Fruit fly (Drosophila melanogaster) whole organism, embryonic: ENCODE results near the gene neur.

Experiments used
- Atf6 ChIP-seq: fragments of 200-800 bp; sonication (Bioruptor generic); IDR thresholded peaks from 2 replicates; pipeline ENCODE4 v1.3.6; 2022; ENCODE audit warnings: missing biosample characterization, missing genetic modification characterization
- Blimp-1 ChIP-seq: fragments of 200-800 bp; sonication (Bioruptor generic); optimal IDR thresholded peaks from 3 replicates; lab custom pipeline; 2018; ENCODE audit warnings: missing biosample characterization, missing genetic modification characterization, mild to moderate bottlenecking, moderate library complexity, missing genetic modification reagents
- CG11695 ChIP-seq: fragments of 200-800 bp; sonication (Bioruptor generic); IDR thresholded peaks from 3 replicates; pipeline ENCODE4 v1.3.6; 2022; ENCODE audit warnings: missing biosample characterization, missing genetic modification characterization
- CG12155 ChIP-seq: fragments of 200-800 bp; sonication (Bioruptor generic); optimal IDR thresholded peaks from 3 replicates; lab custom pipeline; 2016; ENCODE audit warnings: missing biosample characterization, missing genetic modification characterization
- CG12391 ChIP-seq: fragments of 200-800 bp; sonication (Bioruptor generic); optimal IDR thresholded peaks from 3 replicates; lab custom pipeline; 2018; ENCODE audit warnings: missing biosample characterization, mild to moderate bottlenecking, missing genetic modification characterization, moderate library complexity
- CG12744 ChIP-seq: fragments of 200-800 bp; sonication (Bioruptor generic); optimal IDR thresholded peaks from 2 replicates; lab custom pipeline; 2016; ENCODE audit warnings: missing biosample characterization, missing genetic modification characterization
- CG13894 ChIP-seq: fragments of 200-800 bp; sonication (Bioruptor generic); optimal IDR thresholded peaks from 3 replicates; lab custom pipeline; 2018; ENCODE audit warnings: missing biosample characterization, mild to moderate bottlenecking, missing genetic modification characterization, moderate library complexity
- CG14050 ChIP-seq: fragments of 200-800 bp; sonication (Bioruptor generic); IDR thresholded peaks from 3 replicates; pipeline ENCODE4 v1.3.6; 2022; ENCODE audit warnings: missing biosample characterization, missing genetic modification characterization
- CG14710 ChIP-seq: fragments of 200-800 bp; sonication (Bioruptor generic); optimal IDR thresholded peaks from 3 replicates; lab custom pipeline; 2019; ENCODE audit warnings: missing biosample characterization, mild to moderate bottlenecking, missing genetic modification characterization, moderate library complexity
- CG1603 ChIP-seq: fragments of 200-800 bp; sonication (Bioruptor generic); optimal IDR thresholded peaks from 2 replicates; lab custom pipeline; 2019; ENCODE audit warnings: missing biosample characterization, mild to moderate bottlenecking, missing genetic modification characterization, moderate library complexity
- CG2116 ChIP-seq: fragments of 200-800 bp; sonication (Bioruptor generic); optimal IDR thresholded peaks from 3 replicates; lab custom pipeline; 2018; ENCODE audit warnings: missing biosample characterization, mild to moderate bottlenecking, missing genetic modification characterization
- CG2129 ChIP-seq: fragments of 200-800 bp; sonication (Bioruptor generic); IDR thresholded peaks from 2 replicates; pipeline ENCODE4 v1.3.6; 2022; ENCODE audit warnings: missing biosample characterization, missing genetic modification characterization; ENCODE audit not compliant: partially characterized antibody
- CG2875 ChIP-seq: fragments of 200-800 bp; sonication (Bioruptor generic); optimal IDR thresholded peaks from 2 replicates; lab custom pipeline; 2017; ENCODE audit warnings: missing biosample characterization, mild to moderate bottlenecking, missing genetic modification characterization, missing genetic modification reagents
- CG31388 ChIP-seq: fragments of 200-800 bp; sonication (Bioruptor generic); optimal IDR thresholded peaks from 2 replicates; lab custom pipeline; 2016; ENCODE audit warnings: missing biosample characterization, missing genetic modification characterization
- CG4328 ChIP-seq: fragments of 200-800 bp; sonication (Bioruptor generic); optimal IDR thresholded peaks from 3 replicates; lab custom pipeline; 2017; ENCODE audit warnings: missing biosample characterization, missing genetic modification reagents, missing genetic modification characterization
- CG4854 ChIP-seq: fragments of 200-800 bp; sonication (Bioruptor generic); optimal IDR thresholded peaks from 2 replicates; lab custom pipeline; 2016; ENCODE audit warnings: missing biosample characterization, missing genetic modification characterization, inconsistent platforms
- CG6791 ChIP-seq: fragments of 200-800 bp; sonication (Bioruptor generic); IDR thresholded peaks from 3 replicates; pipeline ENCODE4 v1.3.6; 2022; ENCODE audit warnings: missing biosample characterization, missing genetic modification characterization; ENCODE audit not compliant: partially characterized antibody
- CG7372 ChIP-seq: fragments of 200-800 bp; sonication (Bioruptor generic); IDR thresholded peaks from 2 replicates; pipeline ENCODE4 v1.3.6; 2022; ENCODE audit warnings: missing biosample characterization, missing genetic modification characterization
- CG9609 ChIP-seq: fragments of 200-800 bp; sonication (Bioruptor generic); optimal IDR thresholded peaks from 3 replicates; lab custom pipeline; 2016; ENCODE audit warnings: missing biosample characterization, missing genetic modification characterization
- CG9797 ChIP-seq: fragments of 200-800 bp; sonication (Bioruptor generic); optimal IDR thresholded peaks from 3 replicates; lab custom pipeline; 2018; ENCODE audit warnings: missing biosample characterization, mild to moderate bottlenecking, missing genetic modification characterization
- CTCF ChIP-seq: fragments of 200-800 bp; sonication (Bioruptor generic); optimal IDR thresholded peaks from 2 replicates; lab custom pipeline; 2017; ENCODE audit warnings: missing biosample characterization, mild to moderate bottlenecking, missing genetic modification characterization, moderate library complexity
- CoRest ChIP-seq: fragments of 200-800 bp; sonication (Bioruptor generic); optimal IDR thresholded peaks from 3 replicates; lab custom pipeline; 2018; ENCODE audit warnings: missing biosample characterization, mild to moderate bottlenecking, missing genetic modification characterization, moderate library complexity
- Dp ChIP-seq: fragments of 200-800 bp; sonication (Bioruptor generic); optimal IDR thresholded peaks from 2 replicates; lab custom pipeline; 2018; ENCODE audit warnings: missing biosample characterization, mild to moderate bottlenecking, missing genetic modification characterization, moderate library complexity
- E2f1 ChIP-seq: fragments of 200-800 bp; sonication (Bioruptor generic); IDR thresholded peaks from 2 replicates; pipeline ENCODE4 v1.3.6; 2022; ENCODE audit warnings: missing biosample characterization, missing genetic modification characterization
- E2f2 ChIP-seq: fragments of 200-800 bp; sonication (Bioruptor generic); IDR thresholded peaks from 2 replicates; pipeline ENCODE4 v1.3.6; 2022; ENCODE audit warnings: missing biosample characterization, missing genetic modification characterization
- Ets97D ChIP-seq: fragments of 200-800 bp; sonication (Bioruptor generic); optimal IDR thresholded peaks from 3 replicates; lab custom pipeline; 2016; ENCODE audit warnings: missing biosample characterization, missing genetic modification characterization
- H2.0 ChIP-seq: fragments of 200-800 bp; sonication (Bioruptor generic); IDR thresholded peaks from 2 replicates; pipeline ENCODE4 v1.3.6; 2022; ENCODE audit warnings: missing biosample characterization, missing genetic modification characterization
- HLH3B ChIP-seq: fragments of 200-800 bp; sonication (Bioruptor generic); IDR thresholded peaks from 2 replicates; pipeline ENCODE4 v1.3.6; 2022; ENCODE audit warnings: missing biosample characterization, missing genetic modification characterization
- HmgZ ChIP-seq: fragments of 200-800 bp; sonication (Bioruptor generic); optimal IDR thresholded peaks from 2 replicates; lab custom pipeline; 2018; ENCODE audit warnings: missing biosample characterization, mild to moderate bottlenecking, missing genetic modification characterization
- Hmr ChIP-seq: fragments of 200-800 bp; sonication (Bioruptor generic); optimal IDR thresholded peaks from 3 replicates; lab custom pipeline; 2017; ENCODE audit warnings: mild to moderate bottlenecking, missing biosample characterization, missing genetic modification reagents, missing genetic modification characterization
- Lim3 ChIP-seq: fragments of 200-800 bp; sonication (Bioruptor generic); IDR thresholded peaks from 2 replicates; pipeline ENCODE4 v1.3.6; 2022; ENCODE audit warnings: missing biosample characterization, missing genetic modification characterization
- MESR4 ChIP-seq: fragments of 200-800 bp; sonication (Bioruptor generic); optimal IDR thresholded peaks from 2 replicates; lab custom pipeline; 2018; ENCODE audit warnings: missing biosample characterization, mild to moderate bottlenecking, missing genetic modification characterization, moderate library complexity
- Med ChIP-seq: fragments of 200-800 bp; sonication (Bioruptor generic); peaks from one replicate; lab custom pipeline; 2016; ENCODE audit warnings: missing biosample characterization, missing genetic modification characterization, mild to moderate bottlenecking, inconsistent platforms, moderate library complexity
- Mrtf ChIP-seq: fragments of 200-800 bp; sonication (Bioruptor generic); IDR thresholded peaks from 3 replicates; pipeline ENCODE4 v1.3.6; 2022; ENCODE audit warnings: missing biosample characterization, missing genetic modification characterization
- Oli ChIP-seq: fragments of 200-800 bp; sonication (Bioruptor generic); optimal IDR thresholded peaks from 2 replicates; lab custom pipeline; 2018; ENCODE audit warnings: missing biosample characterization, mild to moderate bottlenecking, missing genetic modification characterization, moderate library complexity
- Rfx ChIP-seq: fragments of 200-800 bp; sonication (Bioruptor generic); IDR thresholded peaks from 2 replicates; pipeline ENCODE4 v1.3.6; 2022; ENCODE audit warnings: missing biosample characterization, missing genetic modification characterization
- Sox102F ChIP-seq: fragments of 200-800 bp; sonication (Bioruptor generic); optimal IDR thresholded peaks from 2 replicates; lab custom pipeline; 2018; ENCODE audit warnings: missing biosample characterization, mild to moderate bottlenecking, missing genetic modification characterization, moderate library complexity
- YL-1 ChIP-seq: fragments of 200-800 bp; sonication (Bioruptor generic); optimal IDR thresholded peaks from 3 replicates; lab custom pipeline; 2017; ENCODE audit warnings: missing biosample characterization, mild to moderate bottlenecking, missing genetic modification characterization
- ab ChIP-seq: fragments of 200-800 bp; sonication (Bioruptor generic); optimal IDR thresholded peaks from 2 replicates; lab custom pipeline; 2016; ENCODE audit warnings: missing biosample characterization, missing genetic modification characterization
- crp ChIP-seq, 2 experiments: fragments of 200-800 bp; sonication (Bioruptor generic); optimal IDR thresholded peaks; 2 replicates in 1 of 2; 3 replicates in 1 of 2; lab custom pipeline; 2017; ENCODE audit warnings: missing biosample characterization in 2 of 2, missing genetic modification characterization in 2 of 2, mild to moderate bottlenecking in 1 of 2, moderate library complexity in 1 of 2
- ftz-f1 ChIP-seq: fragments of 200-800 bp; sonication (Bioruptor generic); optimal IDR thresholded peaks from 2 replicates; lab custom pipeline; 2016; ENCODE audit warnings: missing biosample characterization, missing genetic modification characterization
- gfzf ChIP-seq: fragments of 200-800 bp; sonication (Bioruptor generic); optimal IDR thresholded peaks from 2 replicates; lab custom pipeline; 2016; ENCODE audit warnings: missing biosample characterization, mild to moderate bottlenecking, missing genetic modification characterization, moderate library complexity
- jing ChIP-seq: fragments of 200-800 bp; sonication (Bioruptor generic); optimal IDR thresholded peaks from 2 replicates; lab custom pipeline; 2018; ENCODE audit warnings: missing biosample characterization, mild to moderate bottlenecking, missing genetic modification characterization
- nerfin-1 ChIP-seq: fragments of 200-800 bp; sonication (Bioruptor generic); optimal IDR thresholded peaks from 3 replicates; lab custom pipeline; 2019; ENCODE audit warnings: missing biosample characterization, mild to moderate bottlenecking, missing genetic modification characterization, moderate library complexity
- pb ChIP-seq: fragments of 200-800 bp; sonication (Bioruptor generic); optimal IDR thresholded peaks from 3 replicates; lab custom pipeline; 2016; ENCODE audit warnings: missing biosample characterization, missing genetic modification characterization
- phol ChIP-seq: fragments of 200-800 bp; sonication (Bioruptor generic); optimal IDR thresholded peaks from 3 replicates; lab custom pipeline; 2018; ENCODE audit warnings: missing biosample characterization, mild to moderate bottlenecking, missing genetic modification characterization, moderate library complexity
- pita ChIP-seq: fragments of 200-800 bp; sonication (Bioruptor generic); optimal IDR thresholded peaks from 2 replicates; lab custom pipeline; 2017; ENCODE audit warnings: missing biosample characterization, mild to moderate bottlenecking, missing genetic modification characterization
- psq ChIP-seq: fragments of 200-800 bp; sonication (Bioruptor generic); optimal IDR thresholded peaks from 2 replicates; lab custom pipeline; 2017; ENCODE audit warnings: missing biosample characterization, missing genetic modification characterization
- sd ChIP-seq: fragments of 200-800 bp; sonication (Bioruptor generic); optimal IDR thresholded peaks from 3 replicates; lab custom pipeline; 2018; ENCODE audit warnings: missing biosample characterization, mild to moderate bottlenecking, missing genetic modification characterization, moderate library complexity
- shn ChIP-seq: fragments of 200-800 bp; sonication (Bioruptor generic); optimal IDR thresholded peaks from 3 replicates; lab custom pipeline; 2016; ENCODE audit warnings: missing biosample characterization, missing genetic modification characterization
- sima ChIP-seq: fragments of 200-800 bp; sonication (Bioruptor generic); optimal IDR thresholded peaks from 2 replicates; lab custom pipeline; 2016; ENCODE audit warnings: missing biosample characterization, missing genetic modification characterization
- sna ChIP-seq: fragments of 200-800 bp; sonication (Bioruptor generic); IDR thresholded peaks from 2 replicates; pipeline ENCODE4 v1.3.6; 2022; ENCODE audit warnings: missing biosample characterization, missing genetic modification characterization; ENCODE audit not compliant: partially characterized antibody

The neur gene

dm6 chr3R:9008202-9008601 lies 31.1 kb downstream of the neur start, which contains the start of gene CG11983 (continued):
- TF ChIP-seq sd (peak; percentile 70), HmgZ (tag; lab: Kevin White, UChicago) (peak; percentile 60), YL-1 (GFP tag; lab: Kevin White, UChicago) (peak; percentile 8), CG9797 (GFP tag; lab: Kevin White, UChicago) (peak; percentile 66), CoRest (tag; lab: Kevin White, UChicago) (peak; percentile 48), ftz-f1 (no peak), CG4328 (GFP tag; lab: Kevin White, UChicago) (no peak), CG9609 (GFP tag; lab: Kevin White, UChicago) (no peak), CG12744 (GFP tag; lab: Kevin White, UChicago) (no peak), jing (no peak), CTCF (peak; percentile 55), pita (GFP tag; lab: Kevin White, UChicago) (peak; percentile 28), CG12391 (tag; lab: Kevin White, UChicago) (no peak), sna (GFP tag; lab: Robert Waterston, UW) (no peak), CG2875 (GFP tag; lab: Kevin White, UChicago) (no peak), ab (GFP tag; lab: Kevin White, UChicago) (no peak), Hmr (GFP tag; lab: Kevin White, UChicago) (no peak), Lim3 (GFP tag; lab: Robert Waterston, UW) (no peak), CG2116 (GFP tag; lab: Kevin White, UChicago) (peak; percentile 31), H2.0 (GFP tag; lab: Robert Waterston, UW) (no peak), CG31388 (GFP tag; lab: Kevin White, UChicago) (no peak), E2f2 (peak; percentile 81), Sox102F (GFP tag; lab: Kevin White, UChicago) (no peak), pb (GFP tag; lab: Kevin White, UChicago) (no peak), CG14050 (GFP tag; lab: Robert Waterston, UW) (no peak), CG2129 (no peak), Med (GFP tag; lab: Kevin White, UChicago) (peak; percentile 53), CG6791 (GFP tag; lab: Robert Waterston, UW) (no peak), nerfin-1 (tag; lab: Kevin White, UChicago) (no peak), CG13894 (tag; lab: Kevin White, UChicago) (no peak), crp (GFP tag; optimal IDR thresholded peaks at IDR 0.05; lab: Kevin White, UChicago) (peak in 1 of 2 experiments; percentile 80), Mrtf (GFP tag; lab: Robert Waterston, UW) (no peak), Dp (GFP tag; lab: Kevin White, UChicago) (peak; percentile 82), CG4854 (GFP tag; lab: Kevin White, UChicago) (no peak), E2f1 (GFP tag; lab: Robert Waterston, UW) (no peak), Rfx (no peak), CG12155 (GFP tag; lab: Kevin White, UChicago) (peak; percentile 24), gfzf (GFP tag; lab: Kevin White, UChicago) (peak; percentile 81), Blimp-1 (GFP tag; lab: Kevin White, UChicago) (no peak), Atf6 (GFP tag; lab: Robert Waterston, UW) (no peak), phol (tag; lab: Kevin White, UChicago) (no peak), CG11695 (no peak), sima (no peak), Ets97D (GFP tag; lab: Kevin White, UChicago) (peak; percentile 73), MESR4 (peak; percentile 18), HLH3B (GFP tag; lab: Robert Waterston, UW) (no peak), shn (GFP tag; lab: Kevin White, UChicago) (no peak), CG14710 (tag; lab: Kevin White, UChicago) (peak; percentile 40), Oli (no peak), psq (GFP tag; lab: Kevin White, UChicago) (no peak), CG7372 (GFP tag; lab: Robert Waterston, UW) (no peak), CG1603 (tag; lab: Kevin White, UChicago) (peak; percentile 56)
